Fruit fly (Drosophila melanogaster) whole organism: ENCODE measurements around the gene CG5078.

ENCODE experiments used
- CG8478 ChIP-seq: fragments of >200 bp; optimal IDR thresholded peaks from 2 replicates; lab custom pipeline; 2018; ENCODE audit warnings: inconsistent platforms
- Dll ChIP-seq: fragments of >200 bp; optimal IDR thresholded peaks from 2 replicates; lab custom pipeline; 2017
- EcR ChIP-seq, 2 experiments: fragments of >200 bp; optimal IDR thresholded peaks; 2 replicates each; lab custom pipeline; 2017; ENCODE audit warnings: missing biosample characterization in 2 of 2, missing genetic modification characterization in 2 of 2, missing genetic modification reagents in 2 of 2
- pan ChIP-seq: fragments of >200 bp; optimal IDR thresholded peaks from 2 replicates; lab custom pipeline; 2017
- psq ChIP-seq: fragments of >200 bp; optimal IDR thresholded peaks from 2 replicates; lab custom pipeline; 2017
- usp ChIP-seq: fragments of >200 bp; optimal IDR thresholded peaks from 2 replicates; lab custom pipeline; 2017; ENCODE audit warnings: missing biosample characterization, missing genetic modification characterization, mixed read lengths

dm6 chr3L:20503256-20503655, 2.6 kb upstream of the CG5078 start:
- TF ChIP-seq psq (lab: Kevin White, UChicago) (no peak), EcR (GFP tag; optimal IDR thresholded peaks at IDR 0.05; lab: Kevin White, UChicago) (no peak), usp (GFP tag; lab: Kevin White, UChicago) (no peak), Dll (no peak), pan (lab: Kevin White, UChicago) (no peak), CG8478 (lab: Kevin White, UChicago) (no peak)
